Fruit fly (Drosophila melanogaster) whole organism: ENCODE data around the gene CG15322.

ENCODE experiments used
- CG8478 ChIP-seq: fragments of >200 bp; optimal IDR thresholded peaks from 2 replicates; lab custom pipeline; 2018; ENCODE audit warnings: inconsistent platforms
- EcR ChIP-seq, 2 experiments: fragments of >200 bp; optimal IDR thresholded peaks; 2 replicates each; lab custom pipeline; 2017; ENCODE audit warnings: missing biosample characterization in 2 of 2, missing genetic modification characterization in 2 of 2, missing genetic modification reagents in 2 of 2
- pan ChIP-seq: fragments of >200 bp; optimal IDR thresholded peaks from 2 replicates; lab custom pipeline; 2017
- usp ChIP-seq: fragments of >200 bp; optimal IDR thresholded peaks from 2 replicates; lab custom pipeline; 2017; ENCODE audit warnings: missing biosample characterization, missing genetic modification characterization, mixed read lengths

dm6 chrX:20169898-20170297, 36.5 kb downstream of the CG15322 start, which contains the start of the genes CG9581 and CG9578:
- TF ChIP-seq EcR (GFP tag; optimal IDR thresholded peaks at IDR 0.05; lab: Kevin White, UChicago) (no peak), CG8478 (lab: Kevin White, UChicago) (no peak), usp (GFP tag; lab: Kevin White, UChicago) (no peak), pan (lab: Kevin White, UChicago) (no peak)
